Worm (Caenorhabditis elegans) whole organism, L1 larva: ENCODE results near the gene Y7A5A.1.

ENCODE experiments used
- C16A3.4 ChIP-seq: fragments of 150-350 bp; optimal IDR thresholded peaks from 2 replicates; lab custom pipeline; 2014; ENCODE audit warnings: missing biosample characterization, missing genetic modification characterization
- C34B4.2 ChIP-seq: sonication (generic microtip); optimal IDR thresholded peaks from 2 replicates; lab custom pipeline; 2017; ENCODE audit warnings: mild to moderate bottlenecking, missing genetic modification characterization, missing compliant biosample characterization
- F16B12.6 ChIP-seq: fragments of 150-350 bp; optimal IDR thresholded peaks from 2 replicates; lab custom pipeline; 2014; ENCODE audit warnings: missing biosample characterization, missing genetic modification characterization
- blmp-1 ChIP-seq: fragments of 150-350 bp; optimal IDR thresholded peaks from 2 replicates; lab custom pipeline; 2014; ENCODE audit warnings: missing biosample characterization, missing genetic modification characterization
- ceh-8 ChIP-seq: fragments of 200-800 bp; sonication (Bioruptor generic); optimal IDR thresholded peaks from 2 replicates; lab custom pipeline; 2018; ENCODE audit warnings: mild to moderate bottlenecking, missing genetic modification characterization, moderate library complexity, missing compliant biosample characterization
- ceh-82 ChIP-seq, 3 experiments: fragments of 150-350 bp in 1 of 3; sonication (generic microtip) in 2 of 3; optimal IDR thresholded peaks; 2 replicates each; lab custom pipeline; 2014 to 2017; ENCODE audit warnings: missing biosample characterization in 3 of 3, missing genetic modification characterization in 3 of 3
- ces-1 ChIP-seq: fragments of 150-350 bp; optimal IDR thresholded peaks from 2 replicates; lab custom pipeline; 2014; ENCODE audit warnings: missing biosample characterization, missing genetic modification reagents, missing genetic modification characterization
- dpl-1 ChIP-seq, 3 experiments: fragments of 150-350 bp in 2 of 3; sonication (generic microtip) in 1 of 3; optimal IDR thresholded peaks; 2 replicates each; lab custom pipeline; 2014 to 2017; ENCODE audit warnings: missing biosample characterization in 3 of 3, missing genetic modification characterization in 3 of 3, missing genetic modification reagents in 3 of 3
- dsc-1 ChIP-seq: sonication (generic microtip); optimal IDR thresholded peaks from 2 replicates; lab custom pipeline; 2016; ENCODE audit warnings: mild to moderate bottlenecking, missing genetic modification characterization, missing compliant biosample characterization
- efl-1 ChIP-seq, 4 experiments: fragments of 150-350 bp; optimal IDR thresholded peaks in 3 of 4; peaks in 1 of 4; 1 replicate in 1 of 4; 2 replicates in 3 of 4; lab custom pipeline; 2014; ENCODE audit warnings: missing biosample characterization in 2 of 4, missing genetic modification characterization in 2 of 4, missing genetic modification reagents in 2 of 4
- efl-3 ChIP-seq: fragments of 200-800 bp; sonication (Bioruptor generic); optimal IDR thresholded peaks from 2 replicates; lab custom pipeline; 2018; ENCODE audit warnings: mild to moderate bottlenecking, missing genetic modification characterization, missing compliant biosample characterization
- egl-27 ChIP-seq, 2 experiments: fragments of 150-350 bp in 1 of 2; sonication (generic microtip); optimal IDR thresholded peaks; 3 replicates each; lab custom pipeline; 2017 to 2018; ENCODE audit warnings: missing biosample characterization in 2 of 2, missing genetic modification characterization in 2 of 2, missing genetic modification reagents in 2 of 2
- ets-5 ChIP-seq: fragments of 200-800 bp; sonication (Bioruptor generic); IDR thresholded peaks from 2 replicates; pipeline ENCODE4 v1.3.6; 2022; ENCODE audit warnings: missing genetic modification characterization, missing compliant biosample characterization
- fkh-10 ChIP-seq: sonication (generic microtip); optimal IDR thresholded peaks from 2 replicates; lab custom pipeline; 2017; ENCODE audit warnings: missing biosample characterization, missing genetic modification reagents, missing genetic modification characterization
- fkh-8 ChIP-seq: sonication (generic microtip); optimal IDR thresholded peaks from 2 replicates; lab custom pipeline; 2016; ENCODE audit warnings: mild to moderate bottlenecking, missing genetic modification characterization, missing compliant biosample characterization
- grh-1 ChIP-seq: fragments of 200-800 bp; sonication (Bioruptor generic); IDR thresholded peaks from 2 replicates; pipeline ENCODE4 v1.3.6; 2022; ENCODE audit warnings: missing genetic modification reagents, missing genetic modification characterization, missing compliant biosample characterization
- hlh-17 ChIP-seq: fragments of 200-800 bp; sonication (Bioruptor generic); optimal IDR thresholded peaks from 2 replicates; lab custom pipeline; 2018; ENCODE audit warnings: missing genetic modification characterization, mild to moderate bottlenecking, missing compliant biosample characterization, moderate library complexity, borderline replicate concordance
- hlh-4 ChIP-seq: sonication (generic microtip); optimal IDR thresholded peaks from 2 replicates; lab custom pipeline; 2016; ENCODE audit warnings: mild to moderate bottlenecking, missing genetic modification characterization, missing compliant biosample characterization
- hpl-2 ChIP-seq: fragments of 150-350 bp; optimal IDR thresholded peaks from 2 replicates; lab custom pipeline; 2014; ENCODE audit warnings: missing biosample characterization, missing genetic modification reagents, missing genetic modification characterization
- irx-1 ChIP-seq: sonication (generic microtip); optimal IDR thresholded peaks from 2 replicates; lab custom pipeline; 2016; ENCODE audit warnings: missing genetic modification characterization, missing compliant biosample characterization
- lin-35 ChIP-seq, 2 experiments: fragments of 150-350 bp; optimal IDR thresholded peaks; 2 replicates each; lab custom pipeline; 2014; ENCODE audit warnings: missing biosample characterization in 2 of 2, missing genetic modification characterization in 2 of 2, missing genetic modification reagents in 2 of 2
- lin-39 ChIP-seq: fragments of 150-350 bp; optimal IDR thresholded peaks from 2 replicates; lab custom pipeline; 2014; ENCODE audit warnings: missing biosample characterization, missing genetic modification reagents, missing genetic modification characterization
- mef-2 ChIP-seq: fragments of 150-350 bp; optimal IDR thresholded peaks from 2 replicates; lab custom pipeline; 2014; ENCODE audit warnings: missing biosample characterization, missing genetic modification characterization
- mep-1 ChIP-seq: fragments of 150-350 bp; optimal IDR thresholded peaks from 2 replicates; lab custom pipeline; 2014; ENCODE audit warnings: missing biosample characterization, missing genetic modification characterization
- nhr-12 ChIP-seq: sonication (generic microtip); optimal IDR thresholded peaks from 2 replicates; lab custom pipeline; 2017; ENCODE audit warnings: missing biosample characterization, missing genetic modification characterization
- nhr-19 ChIP-seq: fragments of 200-800 bp; sonication (Bioruptor generic); conservative IDR thresholded peaks from 2 replicates; pipeline ENCODE4 v1.3.6; 2022; ENCODE audit warnings: missing genetic modification characterization, missing compliant biosample characterization
- nhr-237 ChIP-seq: fragments of 150-350 bp; optimal IDR thresholded peaks from 2 replicates; lab custom pipeline; 2014; ENCODE audit warnings: missing biosample characterization, missing genetic modification characterization
- nhr-47 ChIP-seq: sonication (generic microtip); optimal IDR thresholded peaks from 2 replicates; lab custom pipeline; 2016; ENCODE audit warnings: mild to moderate bottlenecking, missing genetic modification characterization, moderate library complexity, missing compliant biosample characterization
- nhr-71 ChIP-seq: sonication (generic microtip); optimal IDR thresholded peaks from 2 replicates; lab custom pipeline; 2016; ENCODE audit warnings: mild to moderate bottlenecking, missing genetic modification characterization, moderate library complexity, missing compliant biosample characterization
- nhr-76 ChIP-seq: sonication (generic microtip); optimal IDR thresholded peaks from 2 replicates; lab custom pipeline; 2017; ENCODE audit warnings: missing biosample characterization, missing genetic modification characterization
- nhr-77 ChIP-seq: fragments of 150-350 bp; optimal IDR thresholded peaks from 2 replicates; lab custom pipeline; 2014; ENCODE audit warnings: missing biosample characterization, missing genetic modification characterization
- nhr-84 ChIP-seq: sonication (generic microtip); optimal IDR thresholded peaks from 2 replicates; lab custom pipeline; 2017; ENCODE audit warnings: missing biosample characterization, missing genetic modification characterization
- pag-3 ChIP-seq: sonication (generic microtip); optimal IDR thresholded peaks from 2 replicates; lab custom pipeline; 2017; ENCODE audit warnings: missing genetic modification characterization, mild to moderate bottlenecking, missing compliant biosample characterization, antibody characterized with exemption, borderline replicate concordance; ENCODE audit not compliant: insufficient read depth
- pax-3 ChIP-seq: fragments of 200-800 bp; sonication (Bioruptor generic); optimal IDR thresholded peaks from 2 replicates; lab custom pipeline; 2018; ENCODE audit warnings: mild to moderate bottlenecking, missing genetic modification characterization, moderate library complexity, missing compliant biosample characterization
- rnt-1 ChIP-seq: sonication (generic microtip); optimal IDR thresholded peaks from 2 replicates; lab custom pipeline; 2016; ENCODE audit warnings: mild to moderate bottlenecking, missing genetic modification characterization, moderate library complexity, missing compliant biosample characterization
- skn-1 ChIP-seq: fragments of 150-350 bp; optimal IDR thresholded peaks from 2 replicates; lab custom pipeline; 2014; ENCODE audit warnings: missing biosample characterization, missing genetic modification characterization
- snpc-4 ChIP-seq: fragments of 150-350 bp; optimal IDR thresholded peaks from 2 replicates; lab custom pipeline; 2014; ENCODE audit warnings: missing biosample characterization, missing genetic modification characterization
- snu-23 ChIP-seq: sonication (generic microtip); optimal IDR thresholded peaks from 2 replicates; lab custom pipeline; 2016; ENCODE audit warnings: missing genetic modification characterization, missing compliant biosample characterization
- sox-4 ChIP-seq: sonication (generic microtip); optimal IDR thresholded peaks from 2 replicates; lab custom pipeline; 2016; ENCODE audit warnings: missing genetic modification characterization, missing compliant biosample characterization
- sup-37 ChIP-seq: fragments of 200-800 bp; sonication (Bioruptor generic); optimal IDR thresholded peaks from 2 replicates; lab custom pipeline; 2018; ENCODE audit warnings: mild to moderate bottlenecking, missing genetic modification characterization, missing compliant biosample characterization
- swsn-7 ChIP-seq: sonication (generic microtip); optimal IDR thresholded peaks from 2 replicates; lab custom pipeline; 2016; ENCODE audit warnings: missing genetic modification characterization, missing compliant biosample characterization
- tbx-2 ChIP-seq: sonication (generic microtip); optimal IDR thresholded peaks from 2 replicates; lab custom pipeline; 2016; ENCODE audit warnings: missing genetic modification characterization, missing compliant biosample characterization
- tlp-1 ChIP-seq: fragments of 150-350 bp; optimal IDR thresholded peaks from 2 replicates; lab custom pipeline; 2014; ENCODE audit warnings: missing biosample characterization, missing genetic modification characterization
- unc-130 ChIP-seq: fragments of 150-350 bp; optimal IDR thresholded peaks from 2 replicates; lab custom pipeline; 2017; ENCODE audit warnings: missing biosample characterization, missing genetic modification characterization, inconsistent platforms
- unc-62 ChIP-seq: fragments of 150-350 bp; optimal IDR thresholded peaks from 2 replicates; lab custom pipeline; 2014; ENCODE audit warnings: missing biosample characterization, missing genetic modification reagents, missing genetic modification characterization
- unc-86 ChIP-seq: sonication (generic microtip); optimal IDR thresholded peaks from 2 replicates; lab custom pipeline; 2016; ENCODE audit warnings: missing genetic modification characterization, missing compliant biosample characterization
- vab-15 ChIP-seq: sonication (generic microtip); optimal IDR thresholded peaks from 2 replicates; lab custom pipeline; 2017; ENCODE audit warnings: missing genotype, mild to moderate bottlenecking, missing genetic modification characterization, missing compliant biosample characterization
- zip-4 ChIP-seq: fragments of 200-800 bp; sonication (Bioruptor generic); optimal IDR thresholded peaks from 2 replicates; lab custom pipeline; 2018; ENCODE audit warnings: mild to moderate bottlenecking, missing genetic modification characterization, moderate library complexity, missing compliant biosample characterization
- ztf-11 ChIP-seq, 2 experiments: sonication (generic microtip); optimal IDR thresholded peaks; 2 replicates each; lab custom pipeline; 2016 to 2017; ENCODE audit warnings: missing genetic modification characterization in 2 of 2, missing biosample characterization in 1 of 2, missing compliant biosample characterization in 1 of 2

Gene Y7A5A.1

ce11 chrX:15741852-15742251, 29.4 kb downstream of the Y7A5A.1 start (continued):
- peak; percentile 32 for TF ChIP-seq skn-1 (tag; lab: Kevin White, UChicago)
- peak in 1 of 2 experiments; percentile 32 for TF ChIP-seq egl-27 (tag; optimal IDR thresholded peaks at IDR 0.05; lab: Kevin White, UChicago)
- TF ChIP-seq pax-3 (tag; lab: Kevin White, UChicago): no peak
- peak; percentile 30 to 83 (median 82) for TF ChIP-seq ceh-82 (tag; optimal IDR thresholded peaks at IDR 0.05; lab: Kevin White, UChicago)
- TF ChIP-seq efl-1 (optimal IDR thresholded peaks at IDR 0.05; lab: Kevin White, UChicago): peak; percentile 24 to 26
- TF ChIP-seq efl-1 (GFP tag; optimal IDR thresholded peaks at IDR 0.05 in 1 of 2; lab: Kevin White, UChicago): peak in 1 of 2 experiments; percentile 90
- TF ChIP-seq dsc-1: peak; percentile 32
- peak; percentile 47 for TF ChIP-seq mep-1 (tag; lab: Kevin White, UChicago)
- peak; percentile 55 for TF ChIP-seq swsn-7 (tag; lab: Kevin White, UChicago)
- peak; percentile 24 for TF ChIP-seq irx-1 (tag; lab: Kevin White, UChicago)
- peak; percentile 76 for TF ChIP-seq rnt-1 (tag; lab: Kevin White, UChicago)
- peak; percentile 74 for TF ChIP-seq ceh-8 (GFP tag; lab: Kevin White, UChicago)
- TF ChIP-seq tbx-2: peak; percentile 68
- TF ChIP-seq efl-3 (GFP tag; lab: Kevin White, UChicago): no peak
- TF ChIP-seq snpc-4 (tag; lab: Kevin White, UChicago): peak; percentile 49
- TF ChIP-seq nhr-76: peak; percentile 55
- peak; percentile 25 for TF ChIP-seq sox-4 (tag; lab: Kevin White, UChicago)
- peak; percentile 32 to 70 for TF ChIP-seq lin-35 (GFP tag; optimal IDR thresholded peaks at IDR 0.05; lab: Kevin White, UChicago)
- peak in 1 of 3 experiments; percentile 18 for TF ChIP-seq dpl-1 (GFP tag; optimal IDR thresholded peaks at IDR 0.05; lab: Kevin White, UChicago)

- TF ChIP-seq hlh-4 (no peak), nhr-77 (tag; lab: Kevin White, UChicago) (no peak), fkh-10 (GFP tag; lab: Kevin White, UChicago) (no peak), vab-15 (no peak), unc-86 (tag; lab: Kevin White, UChicago) (no peak), ces-1 (no peak), mep-1 (tag; lab: Kevin White, UChicago) (no peak), nhr-12 (tag; lab: Kevin White, UChicago) (no peak), snu-23 (GFP tag; lab: Kevin White, UChicago) (no peak), nhr-19 (no peak), tlp-1 (tag; lab: Kevin White, UChicago) (no peak), blmp-1 (tag; lab: Kevin White, UChicago) (no peak), ets-5 (no peak), lin-39 (tag; lab: Kevin White, UChicago) (no peak), snpc-4 (tag; lab: Kevin White, UChicago) (no peak), ceh-82 (tag; optimal IDR thresholded peaks at IDR 0.05; lab: Kevin White, UChicago) (no peak), mef-2 (no peak), sup-37 (GFP tag; lab: Kevin White, UChicago) (no peak), zip-4 (GFP tag; lab: Kevin White, UChicago) (no peak), C34B4.2 (tag; lab: Kevin White, UChicago) (no peak)
These were observed 30.8 kb downstream of the Y7A5A.1 start, which contains the start of gene srg-64 for ce11 chrX:15740526-15740925. Gene srg-64 (minus strand): TSS chrX:15740626.

ce11 chrX:15736419-15736818, 34.9 kb downstream of the Y7A5A.1 start:
- TF ChIP-seq unc-62 (GFP tag; lab: Kevin White, UChicago) (no peak), dpl-1 (GFP tag; optimal IDR thresholded peaks at IDR 0.05; lab: Kevin White, UChicago) (peak in 1 of 3 experiments; percentile 10), nhr-47 (tag; lab: Kevin White, UChicago) (peak; percentile 86), ztf-11 (tag; optimal IDR thresholded peaks at IDR 0.05; lab: Kevin White, UChicago) (peak in 1 of 2 experiments; percentile 49), hlh-17 (GFP tag; lab: Kevin White, UChicago) (no peak), egl-27 (tag; optimal IDR thresholded peaks at IDR 0.05; lab: Kevin White, UChicago) (no peak), unc-130 (tag; lab: Kevin White, UChicago) (peak; percentile 32), fkh-8 (tag; lab: Kevin White, UChicago) (peak; percentile 42), grh-1 (GFP tag; lab: Robert Waterston, UW) (no peak), nhr-71 (tag; lab: Kevin White, UChicago) (peak; percentile 67), pag-3 (tag; lab: Kevin White, UChicago) (no peak), C16A3.4 (tag; lab: Kevin White, UChicago) (peak; percentile 87), nhr-84 (tag; lab: Kevin White, UChicago) (no peak), nhr-237 (tag; lab: Kevin White, UChicago) (peak; percentile 36), ceh-82 (tag; optimal IDR thresholded peaks at IDR 0.05; lab: Kevin White, UChicago) (peak; percentile 45 to 75 (median 62)), unc-86 (tag; lab: Kevin White, UChicago) (no peak), F16B12.6 (tag; lab: Kevin White, UChicago) (no peak), hpl-2 (GFP tag; lab: Kevin White, UChicago) (peak; percentile 77), sox-4 (tag; lab: Kevin White, UChicago) (no peak)
